Fruit fly (Drosophila melanogaster): ENCODE measurements around the gene CG14329.

CG14329 gene

dm6 chr3R:17609059-17609458 lies at the start of gene CG14329:
CG14329 (plus strand) TSS chr3R:17609359.
- TF ChIP-seq h (optimal IDR thresholded peaks at IDR 0.05) = no peak
- no peak for TF ChIP-seq insv (optimal IDR thresholded peaks at IDR 0.05)

- TF ChIP-seq Sin3A (optimal IDR thresholded peaks at IDR 0.05) (no peak), insv (optimal IDR thresholded peaks at IDR 0.05) (no peak), h (optimal IDR thresholded peaks at IDR 0.05) (no peak), psq (optimal IDR thresholded peaks at IDR 0.05) (no peak), ttk (optimal IDR thresholded peaks at IDR 0.05) (no peak)
These were observed 48.0 kb upstream of the CG14329 start for dm6 chr3R:17561175-17561574.

dm6 chr3R:17564837-17565236 lies 44.3 kb upstream of the CG14329 start:
- TF ChIP-seq psq (optimal IDR thresholded peaks at IDR 0.05) (no peak), ttk (optimal IDR thresholded peaks at IDR 0.05) (no peak), h (optimal IDR thresholded peaks at IDR 0.05) (no peak), insv (optimal IDR thresholded peaks at IDR 0.05) (no peak), Myc (optimal IDR thresholded peaks at IDR 0.05) (no peak), Sin3A (optimal IDR thresholded peaks at IDR 0.05) (no peak)

- TF ChIP-seq Myc (optimal IDR thresholded peaks at IDR 0.05) = no peak
- TF ChIP-seq psq (optimal IDR thresholded peaks at IDR 0.05) = no peak
- TF ChIP-seq h (optimal IDR thresholded peaks at IDR 0.05) = no peak
- TF ChIP-seq ttk (optimal IDR thresholded peaks at IDR 0.05) = no peak
- TF ChIP-seq Sin3A (optimal IDR thresholded peaks at IDR 0.05) = no peak
- TF ChIP-seq insv (optimal IDR thresholded peaks at IDR 0.05) = no peak
These were observed 42.3 kb upstream of the CG14329 start for dm6 chr3R:17566619-17567489.

- TF ChIP-seq psq (optimal IDR thresholded peaks at IDR 0.05) = no peak
- TF ChIP-seq Sin3A (optimal IDR thresholded peaks at IDR 0.05) = no peak
- no peak for TF ChIP-seq insv (optimal IDR thresholded peaks at IDR 0.05)
- no peak for TF ChIP-seq h (optimal IDR thresholded peaks at IDR 0.05)
- TF ChIP-seq ttk (optimal IDR thresholded peaks at IDR 0.05) = no peak
- no peak for TF ChIP-seq Myc (optimal IDR thresholded peaks at IDR 0.05)
These were observed 25.3 kb upstream of the CG14329 start for dm6 chr3R:17583658-17584460.

- TF ChIP-seq Sin3A (optimal IDR thresholded peaks at IDR 0.05) (no peak), Myc (optimal IDR thresholded peaks at IDR 0.05) (no peak), ttk (optimal IDR thresholded peaks at IDR 0.05) (no peak), h (optimal IDR thresholded peaks at IDR 0.05) (no peak), psq (optimal IDR thresholded peaks at IDR 0.05) (no peak), insv (optimal IDR thresholded peaks at IDR 0.05) (no peak)
These were observed 20.4 kb upstream of the CG14329 start for dm6 chr3R:17588805-17589204.

dm6 chr3R:17591831-17592230 lies 17.3 kb upstream of the CG14329 start:
- TF ChIP-seq psq (optimal IDR thresholded peaks at IDR 0.05) (no peak), h (optimal IDR thresholded peaks at IDR 0.05) (no peak), insv (optimal IDR thresholded peaks at IDR 0.05) (no peak), Sin3A (optimal IDR thresholded peaks at IDR 0.05) (no peak), Myc (optimal IDR thresholded peaks at IDR 0.05) (no peak), ttk (optimal IDR thresholded peaks at IDR 0.05) (no peak)

- TF ChIP-seq Sin3A (optimal IDR thresholded peaks at IDR 0.05) (no peak), Myc (optimal IDR thresholded peaks at IDR 0.05) (no peak), insv (optimal IDR thresholded peaks at IDR 0.05) (no peak), psq (optimal IDR thresholded peaks at IDR 0.05) (no peak), h (optimal IDR thresholded peaks at IDR 0.05) (no peak), ttk (optimal IDR thresholded peaks at IDR 0.05) (no peak)
These were observed 15.7 kb upstream of the CG14329 start for dm6 chr3R:17593470-17593869.

- TF ChIP-seq h (optimal IDR thresholded peaks at IDR 0.05) (no peak), psq (optimal IDR thresholded peaks at IDR 0.05) (no peak), Myc (optimal IDR thresholded peaks at IDR 0.05) (no peak), ttk (optimal IDR thresholded peaks at IDR 0.05) (no peak), insv (optimal IDR thresholded peaks at IDR 0.05) (no peak), Sin3A (optimal IDR thresholded peaks at IDR 0.05) (no peak)
These were observed 15.1 kb upstream of the CG14329 start, which contains the start of gene Sgs5bis for dm6 chr3R:17594086-17594485. Sgs5bis (plus strand) TSS chr3R:17594386.

- TF ChIP-seq psq (optimal IDR thresholded peaks at IDR 0.05) = no peak
- no peak for TF ChIP-seq insv (optimal IDR thresholded peaks at IDR 0.05)
- TF ChIP-seq Sin3A (optimal IDR thresholded peaks at IDR 0.05) = no peak
- no peak for TF ChIP-seq ttk (optimal IDR thresholded peaks at IDR 0.05)
- TF ChIP-seq h (optimal IDR thresholded peaks at IDR 0.05) = no peak
- TF ChIP-seq Myc (optimal IDR thresholded peaks at IDR 0.05) = no peak
These were observed 14.1 kb upstream of the CG14329 start, which contains the start of gene Sgs5 for dm6 chr3R:17595084-17595483. Sgs5 (plus strand) TSS chr3R:17595362.

- TF ChIP-seq Sin3A (optimal IDR thresholded peaks at IDR 0.05) = no peak
- no peak for TF ChIP-seq h (optimal IDR thresholded peaks at IDR 0.05)
- no peak for TF ChIP-seq ttk (optimal IDR thresholded peaks at IDR 0.05)
- no peak for TF ChIP-seq Myc (optimal IDR thresholded peaks at IDR 0.05)
- TF ChIP-seq insv (optimal IDR thresholded peaks at IDR 0.05) = no peak
These were observed 12.9 kb upstream of the CG14329 start, which contains the start of gene CG7606 for dm6 chr3R:17596236-17596635. CG7606 (plus strand) TSS chr3R:17596536.

dm6 chr3R:17599695-17600094 lies 9.5 kb upstream of the CG14329 start:
- no peak for TF ChIP-seq h (optimal IDR thresholded peaks at IDR 0.05)
- TF ChIP-seq Myc (optimal IDR thresholded peaks at IDR 0.05) = no peak
- no peak for TF ChIP-seq psq (optimal IDR thresholded peaks at IDR 0.05)
- no peak for TF ChIP-seq insv (optimal IDR thresholded peaks at IDR 0.05)
- no peak for TF ChIP-seq Sin3A (optimal IDR thresholded peaks at IDR 0.05)
